Worm (Caenorhabditis elegans) whole organism, early embryonic: ENCODE measurements around the gene exh-1.

Experiments
- F13C5.2 ChIP-seq: sonication (generic microtip); optimal IDR thresholded peaks from 2 replicates; lab custom pipeline; 2017; ENCODE audit warnings: mild to moderate bottlenecking, missing genetic modification characterization, inconsistent platforms, missing compliant biosample characterization
- aly-1 ChIP-seq: sonication (generic microtip); optimal IDR thresholded peaks from 2 replicates; lab custom pipeline; 2016; ENCODE audit warnings: missing genetic modification characterization, missing compliant biosample characterization
- ama-1 ChIP-seq: fragments of 150-350 bp; optimal IDR thresholded peaks from 2 replicates; lab custom pipeline; 2014
- ets-7 ChIP-seq: sonication (generic microtip); optimal IDR thresholded peaks from 2 replicates; lab custom pipeline; 2016; ENCODE audit warnings: missing genotype, missing genetic modification characterization, missing compliant biosample characterization
- flt-1 ChIP-seq: fragments of 200-800 bp; sonication (Bioruptor generic); IDR thresholded peaks from 2 replicates; pipeline ENCODE4 v1.3.6; 2022; ENCODE audit warnings: missing genetic modification characterization, missing compliant biosample characterization
- hmbx-1 ChIP-seq: sonication (generic microtip); optimal IDR thresholded peaks from 2 replicates; lab custom pipeline; 2016; ENCODE audit warnings: mild to moderate bottlenecking, missing genetic modification characterization, missing compliant biosample characterization
- hmg-4 ChIP-seq: fragments of 200-800 bp; sonication (Bioruptor generic); optimal IDR thresholded peaks from 2 replicates; lab custom pipeline; 2018; ENCODE audit warnings: mild to moderate bottlenecking, missing genetic modification characterization, missing compliant biosample characterization
- scrt-1 ChIP-seq: fragments of 200-800 bp; sonication (Bioruptor generic); IDR thresholded peaks from 2 replicates; pipeline ENCODE4 v1.3.6; 2022; ENCODE audit warnings: missing genetic modification characterization, missing compliant biosample characterization

DNA sequence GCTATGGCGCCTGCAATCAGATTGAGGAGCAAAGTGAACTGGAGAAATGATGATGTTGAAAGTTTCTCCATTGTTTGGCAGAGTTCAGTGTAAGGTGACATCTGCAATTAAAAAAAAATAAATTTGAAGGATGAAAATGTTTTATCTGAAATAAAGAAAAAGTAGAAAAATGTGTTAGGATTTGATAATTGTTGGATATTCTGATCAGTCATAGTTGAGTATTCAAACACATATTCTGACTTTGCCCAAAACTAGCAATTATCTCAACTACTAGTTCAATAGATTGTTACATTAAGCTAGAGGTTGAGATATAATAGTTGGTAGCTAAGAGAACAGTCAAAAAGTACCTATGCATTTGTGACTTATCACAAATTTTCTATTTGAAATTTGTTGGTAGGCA lies 12.4 kb upstream of the exh-1 start, which contains the start of gene srab-10:
- TF ChIP-seq scrt-1 (GFP tag; lab: Robert Waterston, UW) (no peak), hmbx-1 (tag; lab: Kevin White, UChicago) (no peak), aly-1 (tag; lab: Kevin White, UChicago) (no peak), ets-7 (tag; lab: Kevin White, UChicago) (no peak), ama-1 (lab: Kevin White, UChicago) (no peak), flt-1 (no peak), F13C5.2 (tag; lab: Kevin White, UChicago) (no peak), hmg-4 (GFP tag; lab: Kevin White, UChicago) (no peak)
